Worm (Caenorhabditis elegans) whole organism, mixed stage, embryonic: Measurements from ENCODE around the gene elt-1.

ENCODE experiments used
- M03D4.4 ChIP-seq: sonication (generic microtip); optimal IDR thresholded peaks from 2 replicates; lab custom pipeline; 2017; ENCODE audit warnings: mild to moderate bottlenecking, missing genetic modification characterization, missing compliant biosample characterization
- bed-3 ChIP-seq: fragments of 200-800 bp; sonication (Bioruptor generic); optimal IDR thresholded peaks from 3 replicates; lab custom pipeline; 2018; ENCODE audit warnings: mild to moderate bottlenecking, missing genetic modification characterization, moderate library complexity, missing compliant biosample characterization
- blmp-1 ChIP-seq: fragments of 150-350 bp; optimal IDR thresholded peaks from 2 replicates; lab custom pipeline; 2014; ENCODE audit warnings: missing biosample characterization, missing genetic modification characterization
- ceh-39 ChIP-seq: fragments of 150-350 bp; optimal IDR thresholded peaks from 2 replicates; lab custom pipeline; 2014; ENCODE audit warnings: missing biosample characterization, missing genetic modification characterization
- ceh-43 ChIP-seq: fragments of 200-800 bp; sonication (Bioruptor generic); optimal IDR thresholded peaks from 2 replicates; lab custom pipeline; 2018; ENCODE audit warnings: mild to moderate bottlenecking, missing genetic modification characterization, moderate library complexity, missing compliant biosample characterization
- ceh-83 ChIP-seq: fragments of 200-800 bp; sonication (Bioruptor generic); optimal IDR thresholded peaks from 2 replicates; lab custom pipeline; 2018; ENCODE audit warnings: mild to moderate bottlenecking, missing genetic modification characterization, missing compliant biosample characterization
- ces-1 ChIP-seq: fragments of 150-350 bp; optimal IDR thresholded peaks from 2 replicates; lab custom pipeline; 2014; ENCODE audit warnings: missing biosample characterization, missing genetic modification reagents, missing genetic modification characterization
- cnd-1 ChIP-seq: fragments of 200-800 bp; sonication (Bioruptor generic); optimal IDR thresholded peaks from 2 replicates; lab custom pipeline; 2018; ENCODE audit warnings: mild to moderate bottlenecking, missing genetic modification characterization, missing compliant biosample characterization
- drap-1 ChIP-seq: fragments of 200-800 bp; sonication (Bioruptor generic); optimal IDR thresholded peaks from 3 replicates; lab custom pipeline; 2018; ENCODE audit warnings: mild to moderate bottlenecking, missing genetic modification characterization, missing compliant biosample characterization
- elt-1 ChIP-seq: sonication (generic microtip); optimal IDR thresholded peaks from 2 replicates; lab custom pipeline; 2017; ENCODE audit warnings: missing genetic modification characterization, mild to moderate bottlenecking, missing compliant biosample characterization, antibody characterized with exemption, moderate library complexity, borderline replicate concordance; ENCODE audit not compliant: insufficient read depth
- elt-3 ChIP-seq: fragments of 150-350 bp; optimal IDR thresholded peaks from 2 replicates; lab custom pipeline; 2014; ENCODE audit warnings: missing biosample characterization, missing genetic modification characterization
- flh-1 ChIP-seq: fragments of 200-800 bp; sonication (Bioruptor generic); optimal IDR thresholded peaks from 2 replicates; lab custom pipeline; 2018; ENCODE audit warnings: mild to moderate bottlenecking, missing genetic modification characterization, moderate library complexity, missing compliant biosample characterization
- ham-2 ChIP-seq: fragments of 200-800 bp; sonication (Bioruptor generic); optimal IDR thresholded peaks from 2 replicates; lab custom pipeline; 2018; ENCODE audit warnings: mild to moderate bottlenecking, missing genetic modification characterization, missing compliant biosample characterization
- hlh-1 ChIP-seq: fragments of 150-350 bp; optimal IDR thresholded peaks from 2 replicates; lab custom pipeline; 2014; ENCODE audit warnings: missing biosample characterization, missing genetic modification reagents, missing genetic modification characterization
- lin-13 ChIP-seq: fragments of 150-350 bp; optimal IDR thresholded peaks from 2 replicates; lab custom pipeline; 2014; ENCODE audit warnings: missing biosample characterization, missing genetic modification characterization
- lin-32 ChIP-seq: fragments of 200-800 bp; sonication (Bioruptor generic); optimal IDR thresholded peaks from 2 replicates; lab custom pipeline; 2018; ENCODE audit warnings: mild to moderate bottlenecking, missing genetic modification characterization, missing compliant biosample characterization
- lsy-2 ChIP-seq: fragments of 150-350 bp; optimal IDR thresholded peaks from 2 replicates; lab custom pipeline; 2014; ENCODE audit warnings: missing biosample characterization, missing genetic modification characterization
- mab-5 ChIP-seq: fragments of 150-350 bp; optimal IDR thresholded peaks from 2 replicates; lab custom pipeline; 2014; ENCODE audit warnings: missing biosample characterization, missing genetic modification characterization
- mls-2 ChIP-seq: sonication (generic microtip); optimal IDR thresholded peaks from 2 replicates; lab custom pipeline; 2016; ENCODE audit warnings: mild to moderate bottlenecking, missing genetic modification characterization, moderate library complexity, missing compliant biosample characterization
- nhr-12 ChIP-seq: fragments of 150-350 bp; optimal IDR thresholded peaks from 2 replicates; lab custom pipeline; 2014; ENCODE audit warnings: missing biosample characterization, missing genetic modification characterization
- nhr-2 ChIP-seq: fragments of 150-350 bp; optimal IDR thresholded peaks from 2 replicates; lab custom pipeline; 2014; ENCODE audit warnings: missing biosample characterization, missing genetic modification characterization
- nhr-237 ChIP-seq: fragments of 150-350 bp; optimal IDR thresholded peaks from 2 replicates; lab custom pipeline; 2014; ENCODE audit warnings: missing biosample characterization, missing genetic modification characterization
- nhr-28 ChIP-seq: fragments of 150-350 bp; optimal IDR thresholded peaks from 2 replicates; lab custom pipeline; 2014; ENCODE audit warnings: missing biosample characterization, missing genetic modification characterization
- pha-4 ChIP-seq: fragments of 150-350 bp; optimal IDR thresholded peaks from 2 replicates; lab custom pipeline; 2018; ENCODE audit warnings: missing biosample characterization, missing genetic modification reagents, missing genetic modification characterization
- sem-2 ChIP-seq: fragments of 200-800 bp; sonication (Bioruptor generic); optimal IDR thresholded peaks from 2 replicates; lab custom pipeline; 2018; ENCODE audit warnings: mild to moderate bottlenecking, missing genetic modification characterization, missing compliant biosample characterization
- snpc-4 ChIP-seq: fragments of 150-350 bp; optimal IDR thresholded peaks from 2 replicates; lab custom pipeline; 2014; ENCODE audit warnings: missing biosample characterization, missing genetic modification characterization
- sptf-1 ChIP-seq: sonication (generic microtip); optimal IDR thresholded peaks from 2 replicates; lab custom pipeline; 2017; ENCODE audit warnings: mild to moderate bottlenecking, missing genetic modification characterization, moderate library complexity, missing compliant biosample characterization
- tbx-8 ChIP-seq: fragments of 200-800 bp; sonication (Bioruptor generic); optimal IDR thresholded peaks from 2 replicates; lab custom pipeline; 2018; ENCODE audit warnings: mild to moderate bottlenecking, missing genetic modification characterization, moderate library complexity, missing compliant biosample characterization
- unc-120 ChIP-seq: sonication (generic microtip); optimal IDR thresholded peaks from 2 replicates; lab custom pipeline; 2017; ENCODE audit warnings: missing genetic modification characterization, missing compliant biosample characterization; ENCODE audit not compliant: poor library complexity, severe bottlenecking
- unc-39 ChIP-seq: fragments of 150-350 bp; optimal IDR thresholded peaks from 2 replicates; lab custom pipeline; 2014; ENCODE audit warnings: missing biosample characterization, missing genetic modification characterization
- unc-62 ChIP-seq: fragments of 150-350 bp; optimal IDR thresholded peaks from 2 replicates; lab custom pipeline; 2014; ENCODE audit warnings: missing biosample characterization, missing genetic modification reagents, missing genetic modification characterization
- zip-8 ChIP-seq: fragments of 150-350 bp; optimal IDR thresholded peaks from 2 replicates; lab custom pipeline; 2014; ENCODE audit warnings: missing biosample characterization, missing genetic modification characterization
- ztf-11 ChIP-seq: fragments of 150-350 bp; optimal IDR thresholded peaks from 2 replicates; lab custom pipeline; 2014; ENCODE audit warnings: missing biosample characterization, missing genetic modification characterization

The elt-1 gene

ce11 chrIV:9631579-9631978 lies 16.8 kb downstream of the elt-1 start:
- TF ChIP-seq ceh-83 (GFP tag; lab: Kevin White, UChicago) (no peak), cnd-1 (no peak), hlh-1 (no peak), M03D4.4 (tag; lab: Kevin White, UChicago) (no peak), mab-5 (tag; lab: Kevin White, UChicago) (no peak), blmp-1 (tag; lab: Kevin White, UChicago) (no peak), drap-1 (no peak), flh-1 (GFP tag; lab: Kevin White, UChicago) (no peak), ham-2 (GFP tag; lab: Kevin White, UChicago) (no peak), mls-2 (tag; lab: Kevin White, UChicago) (no peak), ceh-43 (no peak), bed-3 (GFP tag; lab: Kevin White, UChicago) (no peak), tbx-8 (GFP tag; lab: Kevin White, UChicago) (no peak), pha-4 (tag; lab: Kevin White, UChicago) (no peak), unc-39 (tag; lab: Kevin White, UChicago) (no peak), nhr-28 (tag; lab: Kevin White, UChicago) (no peak), lin-13 (no peak), zip-8 (no peak), unc-62 (GFP tag; lab: Kevin White, UChicago) (no peak), ces-1 (no peak)
- TF ChIP-seq, all 35 proteins: peak for 0

ce11 chrIV:9632094-9632493 lies 17.3 kb downstream of the elt-1 start:
- TF ChIP-seq lsy-2 (tag; lab: Kevin White, UChicago) (no peak), flh-1 (GFP tag; lab: Kevin White, UChicago) (no peak), hlh-1 (no peak), mls-2 (tag; lab: Kevin White, UChicago) (no peak), nhr-28 (tag; lab: Kevin White, UChicago) (no peak), bed-3 (GFP tag; lab: Kevin White, UChicago) (no peak), snpc-4 (tag; lab: Kevin White, UChicago) (no peak), nhr-2 (tag; lab: Kevin White, UChicago) (no peak), elt-1 (tag; lab: Kevin White, UChicago) (no peak), blmp-1 (tag; lab: Kevin White, UChicago) (no peak), unc-39 (tag; lab: Kevin White, UChicago) (no peak), unc-120 (no peak), drap-1 (no peak)

ce11 chrIV:9632966-9633494 lies 18.2 kb downstream of the elt-1 start:
- no peak for TF ChIP-seq sptf-1 (tag; lab: Kevin White, UChicago)
- TF ChIP-seq flh-1 (GFP tag; lab: Kevin White, UChicago), result no peak
- TF ChIP-seq sem-2 (GFP tag; lab: Kevin White, UChicago), result no peak
- no peak for TF ChIP-seq unc-39 (tag; lab: Kevin White, UChicago)
- TF ChIP-seq elt-3 (tag; lab: Kevin White, UChicago), result no peak
- no peak for TF ChIP-seq lin-13
- no peak for TF ChIP-seq mls-2 (tag; lab: Kevin White, UChicago)
- TF ChIP-seq cnd-1, result no peak
- no peak for TF ChIP-seq ceh-83 (GFP tag; lab: Kevin White, UChicago)
- no peak for TF ChIP-seq snpc-4 (tag; lab: Kevin White, UChicago)
- TF ChIP-seq unc-62 (GFP tag; lab: Kevin White, UChicago), result no peak

- no peak for TF ChIP-seq lin-32 (GFP tag; lab: Kevin White, UChicago)
- TF ChIP-seq lsy-2 (tag; lab: Kevin White, UChicago), result no peak
- no peak for TF ChIP-seq ceh-83 (GFP tag; lab: Kevin White, UChicago)
- TF ChIP-seq ceh-39 (tag; lab: Kevin White, UChicago), result no peak
- no peak for TF ChIP-seq unc-62 (GFP tag; lab: Kevin White, UChicago)
- no peak for TF ChIP-seq nhr-12 (tag; lab: Kevin White, UChicago)
- TF ChIP-seq nhr-237 (tag; lab: Kevin White, UChicago), result no peak
- TF ChIP-seq pha-4 (tag; lab: Kevin White, UChicago), result no peak
- no peak for TF ChIP-seq elt-1 (tag; lab: Kevin White, UChicago)
- no peak for TF ChIP-seq nhr-28 (tag; lab: Kevin White, UChicago)
- no peak for TF ChIP-seq sem-2 (GFP tag; lab: Kevin White, UChicago)
- TF ChIP-seq bed-3 (GFP tag; lab: Kevin White, UChicago), result no peak
- TF ChIP-seq lin-13, result no peak
- TF ChIP-seq drap-1, result no peak
- TF ChIP-seq ztf-11 (tag; lab: Kevin White, UChicago), result no peak
- no peak for TF ChIP-seq mls-2 (tag; lab: Kevin White, UChicago)
- no peak for TF ChIP-seq unc-120
- TF ChIP-seq sptf-1 (tag; lab: Kevin White, UChicago), result no peak
- no peak for TF ChIP-seq elt-3 (tag; lab: Kevin White, UChicago)
Observed at ce11 chrIV:9633889-9634288, 19.1 kb downstream of the elt-1 start.
